Worm (Caenorhabditis elegans): ENCODE measurements around the gene Y54E2A.7.

DNA sequence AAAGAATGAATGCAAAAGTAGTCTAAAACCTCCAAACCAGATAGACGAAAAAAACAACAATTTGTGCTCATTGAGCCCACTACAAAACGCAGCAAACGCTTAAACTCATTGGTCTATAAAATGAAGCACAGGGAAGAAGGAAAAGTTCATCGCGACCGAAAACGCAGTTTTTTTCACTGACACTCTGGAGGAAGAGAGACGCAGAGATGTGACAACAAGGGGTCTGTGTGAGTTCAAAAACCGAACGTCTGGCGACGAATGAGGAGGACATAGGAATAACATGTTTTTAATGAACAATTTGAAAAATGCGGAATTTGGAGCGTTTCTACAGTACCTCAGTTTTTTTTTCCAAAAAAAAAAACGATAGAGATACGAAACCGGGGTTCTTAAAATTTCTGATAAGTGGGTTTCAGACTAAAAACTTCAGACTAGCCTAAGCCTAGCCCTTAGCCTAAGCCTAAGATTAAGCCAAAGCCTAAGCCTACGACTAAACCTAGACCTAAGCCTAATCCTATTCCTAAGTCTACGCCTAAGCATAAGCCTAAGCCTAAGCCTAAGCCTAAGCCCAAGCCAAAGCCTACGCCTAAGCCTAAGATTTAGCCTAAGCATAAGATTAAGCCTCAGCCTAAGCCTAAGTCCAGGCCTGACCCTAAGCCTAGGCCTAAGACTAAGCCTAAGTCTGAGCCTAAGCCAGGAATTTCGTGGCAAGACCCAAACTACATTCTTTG lies 46.6 kb upstream of the Y54E2A.7 start:
- no peak for TF ChIP-seq hlh-26 (GFP tag; conservative IDR thresholded peaks at IDR 0.05)
- no peak for TF ChIP-seq snpc-4 (GFP tag; optimal IDR thresholded peaks at IDR 0.05)
- TF ChIP-seq snpc-4 (tag; optimal IDR thresholded peaks at IDR 0.05), result no peak

Measured in whole organism, young adult.